Worm (Caenorhabditis elegans) whole organism, L4 larva: ENCODE data around the gene ZK512.1.

Experiments
- F10B5.3 ChIP-seq: sonication (generic microtip); optimal IDR thresholded peaks from 2 replicates; lab custom pipeline; 2016; ENCODE audit warnings: mild to moderate bottlenecking, missing genetic modification characterization, missing compliant biosample characterization
- T20F7.1 ChIP-seq: fragments of 200-800 bp; sonication (Bioruptor generic); optimal IDR thresholded peaks from 2 replicates; lab custom pipeline; 2018; ENCODE audit warnings: mild to moderate bottlenecking, missing genetic modification characterization, missing compliant biosample characterization
- Y48G9A.11 ChIP-seq: fragments of 200-800 bp; sonication (Bioruptor generic); IDR thresholded peaks from 2 replicates; pipeline ENCODE4 v1.3.6; 2022; ENCODE audit warnings: missing genetic modification reagents, missing genetic modification characterization, missing compliant biosample characterization
- Y5F2A.4 ChIP-seq: fragments of 200-800 bp; sonication (Bioruptor generic); optimal IDR thresholded peaks from 2 replicates; lab custom pipeline; 2018; ENCODE audit warnings: mild to moderate bottlenecking, missing genetic modification characterization, missing compliant biosample characterization
- arid-1 ChIP-seq: fragments of 200-800 bp; sonication (Bioruptor generic); conservative IDR thresholded peaks from 2 replicates; pipeline ENCODE4 v1.3.6; 2022; ENCODE audit warnings: missing genetic modification reagents, missing genetic modification characterization, missing compliant biosample characterization
- ceh-28 ChIP-seq: fragments of 150-350 bp; optimal IDR thresholded peaks from 2 replicates; lab custom pipeline; 2014; ENCODE audit warnings: missing biosample characterization, missing genetic modification reagents, missing genetic modification characterization
- ceh-32 ChIP-seq: sonication (generic microtip); optimal IDR thresholded peaks from 2 replicates; lab custom pipeline; 2016; ENCODE audit warnings: mild to moderate bottlenecking, missing genetic modification characterization, missing compliant biosample characterization; ENCODE audit not compliant: poor library complexity
- ceh-44 ChIP-seq: fragments of 200-800 bp; sonication (Bioruptor generic); IDR thresholded peaks from 2 replicates; pipeline ENCODE4 v1.3.6; 2022; ENCODE audit warnings: missing genetic modification reagents, missing genetic modification characterization, missing compliant biosample characterization
- cey-2 ChIP-seq: sonication (generic microtip); optimal IDR thresholded peaks from 3 replicates; lab custom pipeline; 2017; ENCODE audit warnings: missing genetic modification characterization, mild to moderate bottlenecking, missing compliant biosample characterization, antibody characterized with exemption, borderline replicate concordance; ENCODE audit not compliant: insufficient read depth
- dmd-9 ChIP-seq: fragments of 200-800 bp; sonication (Bioruptor generic); IDR thresholded peaks from 2 replicates; pipeline ENCODE4 v1.3.6; 2022; ENCODE audit warnings: missing genetic modification reagents, missing genetic modification characterization, missing compliant biosample characterization
- dpl-1 ChIP-seq: fragments of 150-350 bp; optimal IDR thresholded peaks from 2 replicates; lab custom pipeline; 2014; ENCODE audit warnings: missing biosample characterization, missing genetic modification reagents, missing genetic modification characterization
- duxl-1 ChIP-seq: sonication (generic microtip); optimal IDR thresholded peaks from 2 replicates; lab custom pipeline; 2016; ENCODE audit warnings: mild to moderate bottlenecking, missing genetic modification characterization, moderate library complexity, missing compliant biosample characterization; ENCODE audit not compliant: poor library complexity
- dve-1 ChIP-seq: sonication (generic microtip); optimal IDR thresholded peaks from 2 replicates; lab custom pipeline; 2017; ENCODE audit warnings: antibody characterized with exemption, mild to moderate bottlenecking, missing genetic modification characterization, missing compliant biosample characterization; ENCODE audit not compliant: insufficient read depth
- gei-8 ChIP-seq: fragments of 200-800 bp; sonication (Bioruptor generic); optimal IDR thresholded peaks from 2 replicates; lab custom pipeline; 2018; ENCODE audit warnings: mild to moderate bottlenecking, missing genetic modification characterization, missing compliant biosample characterization
- hif-1 ChIP-seq, 2 experiments: sonication (generic microtip); optimal IDR thresholded peaks; 2 replicates each; lab custom pipeline; 2016 to 2017; ENCODE audit warnings: missing compliant biosample characterization in 2 of 2, missing genetic modification characterization in 2 of 2, missing genetic modification reagents in 2 of 2, missing genotype in 2 of 2, mild to moderate bottlenecking in 1 of 2
- hlh-30 ChIP-seq: sonication (generic microtip); optimal IDR thresholded peaks from 2 replicates; lab custom pipeline; 2017; ENCODE audit warnings: antibody characterized with exemption, mild to moderate bottlenecking, missing genetic modification characterization, missing compliant biosample characterization; ENCODE audit not compliant: insufficient read depth
- lin-39 ChIP-seq: fragments of 150-350 bp; optimal IDR thresholded peaks from 2 replicates; lab custom pipeline; 2014; ENCODE audit warnings: missing biosample characterization, missing genetic modification reagents, missing genetic modification characterization
- madf-9 ChIP-seq: fragments of 200-800 bp; sonication (Bioruptor generic); conservative IDR thresholded peaks from 2 replicates; pipeline ENCODE4 v1.3.6; 2022; ENCODE audit warnings: missing genetic modification reagents, missing genetic modification characterization, missing compliant biosample characterization
- mep-1 ChIP-seq: fragments of 150-350 bp; sonication (generic microtip); optimal IDR thresholded peaks from 3 replicates; lab custom pipeline; 2014; ENCODE audit warnings: missing biosample characterization, missing genetic modification characterization
- mes-2 ChIP-seq: sonication (generic microtip); optimal IDR thresholded peaks from 2 replicates; lab custom pipeline; 2016; ENCODE audit warnings: missing genotype, mild to moderate bottlenecking, missing genetic modification characterization, missing compliant biosample characterization; ENCODE audit not compliant: poor library complexity, severe bottlenecking
- nhr-41 ChIP-seq: fragments of 200-800 bp; sonication (Bioruptor generic); IDR thresholded peaks from 2 replicates; pipeline ENCODE4 v1.3.6; 2022; ENCODE audit warnings: missing genetic modification reagents, missing genetic modification characterization, missing compliant biosample characterization
- nhr-6 ChIP-seq: fragments of 150-350 bp; optimal IDR thresholded peaks from 2 replicates; lab custom pipeline; 2014; ENCODE audit warnings: missing biosample characterization, missing genetic modification characterization
- rbr-2 ChIP-seq: sonication (generic microtip); optimal IDR thresholded peaks from 2 replicates; lab custom pipeline; 2016; ENCODE audit warnings: missing genotype, missing genetic modification characterization, missing compliant biosample characterization
- sdz-12 ChIP-seq: fragments of 200-800 bp; sonication (Bioruptor generic); optimal IDR thresholded peaks from 2 replicates; lab custom pipeline; 2018; ENCODE audit warnings: mild to moderate bottlenecking, missing genetic modification characterization, missing compliant biosample characterization
- snpc-4 ChIP-seq: fragments of 150-350 bp; optimal IDR thresholded peaks from 2 replicates; lab custom pipeline; 2014; ENCODE audit warnings: missing biosample characterization, missing genetic modification characterization
- spr-3 ChIP-seq: fragments of 200-800 bp; sonication (Bioruptor generic); optimal IDR thresholded peaks from 2 replicates; lab custom pipeline; 2018; ENCODE audit warnings: mild to moderate bottlenecking, missing genetic modification characterization, missing compliant biosample characterization
- tag-97 ChIP-seq: fragments of 200-800 bp; sonication (Bioruptor generic); IDR thresholded peaks from 2 replicates; pipeline ENCODE4 v1.3.6; 2022; ENCODE audit warnings: missing genetic modification characterization, missing compliant biosample characterization
- unc-130 ChIP-seq: sonication (generic microtip); optimal IDR thresholded peaks from 2 replicates; lab custom pipeline; 2016; ENCODE audit warnings: missing genetic modification reagents, missing genetic modification characterization, missing compliant biosample characterization
- unc-62 ChIP-seq, 3 experiments: fragments of 150-350 bp in 1 of 3; sonication (generic microtip); optimal IDR thresholded peaks in 2 of 3; peaks in 1 of 3; 1 replicate in 1 of 3; 2 replicates in 2 of 3; lab custom pipeline; 2014 to 2017; ENCODE audit warnings: missing biosample characterization in 3 of 3, missing genetic modification characterization in 3 of 3, missing genetic modification reagents in 3 of 3, missing genotype in 1 of 3
- vab-7 ChIP-seq: fragments of 200-800 bp; sonication (Bioruptor generic); IDR thresholded peaks from 2 replicates; pipeline ENCODE4 v1.3.6; 2022; ENCODE audit warnings: missing genetic modification reagents, missing genetic modification characterization, missing compliant biosample characterization
- ztf-7 ChIP-seq: fragments of 150-350 bp; optimal IDR thresholded peaks from 2 replicates; lab custom pipeline; 2014; ENCODE audit warnings: missing biosample characterization, missing genetic modification characterization

The ZK512.1 gene

ce11 chrIII:9089325-9089823, 25.4 kb upstream of the ZK512.1 start, which contains the start of the genes mccc-2 and mrpl-44:
Gene mccc-2, minus strand, starts transcription at chrIII:9089375.
Gene mrpl-44, minus strand, starts transcription at chrIII:9089375.
- TF ChIP-seq T20F7.1 = peak; percentile 97
- TF ChIP-seq dpl-1 = peak; percentile 86
- peak; percentile 36 for TF ChIP-seq mes-2 (tag; lab: Kevin White, UChicago)
- peak; percentile 69; the same call in 1 of the 2 replicates for TF ChIP-seq Y48G9A.11
- TF ChIP-seq nhr-6 = no peak

- TF ChIP-seq unc-62 (GFP tag; optimal IDR thresholded peaks at IDR 0.05 in 1 of 2; lab: Kevin White, UChicago) = peak in 1 of 2 experiments; percentile 72
- no peak for TF ChIP-seq unc-62 (tag; optimal IDR thresholded peaks at IDR 0.05; lab: Kevin White, UChicago)
- no peak for TF ChIP-seq duxl-1 (tag; lab: Kevin White, UChicago)
- no peak for TF ChIP-seq madf-9 (GFP tag; lab: Robert Waterston, UW)
- no peak for TF ChIP-seq dmd-9 (GFP tag; lab: Robert Waterston, UW)
- peak; percentile 41 for TF ChIP-seq unc-130 (GFP tag; lab: Kevin White, UChicago)
- no peak for TF ChIP-seq ceh-44
- TF ChIP-seq F10B5.3 (tag; lab: Kevin White, UChicago) = no peak
- peak; percentile 34; the same call in 1 of the 2 replicates for TF ChIP-seq Y48G9A.11
- no peak for TF ChIP-seq nhr-41 (GFP tag; lab: Robert Waterston, UW)
- no peak for TF ChIP-seq spr-3 (GFP tag; lab: Kevin White, UChicago)
- no peak for TF ChIP-seq snpc-4
- TF ChIP-seq hif-1 (tag; optimal IDR thresholded peaks at IDR 0.05; lab: Kevin White, UChicago) = no peak
Observed at ce11 chrIII:9091392-9092291, 23.1 kb upstream of the ZK512.1 start, which contains the start of gene glp-1. Gene glp-1, plus strand, starts transcription at chrIII:9092241.

- TF ChIP-seq dve-1 = no peak
- TF ChIP-seq gei-8 (GFP tag; lab: Kevin White, UChicago) = no peak
- no peak for TF ChIP-seq ceh-32 (tag; lab: Kevin White, UChicago)
Observed at ce11 chrIII:9101212-9101611, 13.5 kb upstream of the ZK512.1 start, which contains the start of gene ZK507.1. Gene ZK507.1, minus strand, starts transcription at chrIII:9101312.

- TF ChIP-seq nhr-41 (GFP tag; lab: Robert Waterston, UW) (no peak), spr-3 (GFP tag; lab: Kevin White, UChicago) (no peak), hif-1 (tag; optimal IDR thresholded peaks at IDR 0.05; lab: Kevin White, UChicago) (no peak), rbr-2 (tag; lab: Kevin White, UChicago) (no peak), ceh-28 (tag; lab: Kevin White, UChicago) (no peak), ztf-7 (tag; lab: Kevin White, UChicago) (no peak), lin-39 (no peak), mes-2 (tag; lab: Kevin White, UChicago) (no peak), tag-97 (GFP tag; lab: Robert Waterston, UW) (no peak), vab-7 (GFP tag; lab: Robert Waterston, UW) (no peak), dmd-9 (GFP tag; lab: Robert Waterston, UW) (no peak), Y5F2A.4 (GFP tag; lab: Kevin White, UChicago) (no peak), mep-1 (tag; lab: Kevin White, UChicago) (no peak), cey-2 (no peak), hlh-30 (no peak), arid-1 (GFP tag; lab: Robert Waterston, UW) (no peak), sdz-12 (GFP tag; lab: Kevin White, UChicago) (no peak)
Observed at ce11 chrIII:9103643-9104042, 11.1 kb upstream of the ZK512.1 start, which contains the start of gene dos-1. Gene dos-1, plus strand, starts transcription at chrIII:9103943.
